Fruit fly (Drosophila melanogaster) whole organism, embryonic: ENCODE measurements around the gene Sec3.

ENCODE experiments used
- Blimp-1 ChIP-seq: fragments of 200-800 bp; sonication (Bioruptor generic); optimal IDR thresholded peaks from 3 replicates; lab custom pipeline; 2018; ENCODE audit warnings: missing biosample characterization, missing genetic modification characterization, mild to moderate bottlenecking, moderate library complexity, missing genetic modification reagents
- CG10209 ChIP-seq: fragments of 200-800 bp; sonication (Bioruptor generic); optimal IDR thresholded peaks from 3 replicates; lab custom pipeline; 2017; ENCODE audit warnings: missing biosample characterization, mild to moderate bottlenecking, missing genetic modification characterization, missing genetic modification reagents
- CG10431 ChIP-seq: fragments of 200-800 bp; sonication (Bioruptor generic); optimal IDR thresholded peaks from 3 replicates; lab custom pipeline; 2018; ENCODE audit warnings: missing biosample characterization, mild to moderate bottlenecking, missing genetic modification characterization
- CG12071 ChIP-seq: fragments of 200-800 bp; sonication (Bioruptor generic); optimal IDR thresholded peaks from 3 replicates; lab custom pipeline; 2018; ENCODE audit warnings: missing biosample characterization, mild to moderate bottlenecking, missing genetic modification characterization
- CG13424 ChIP-seq: fragments of 200-800 bp; sonication (Bioruptor generic); optimal IDR thresholded peaks from 2 replicates; lab custom pipeline; 2019; ENCODE audit warnings: missing biosample characterization, mild to moderate bottlenecking, missing genetic modification characterization, moderate library complexity
- CG16779 ChIP-seq: fragments of 200-800 bp; sonication (Bioruptor generic); IDR thresholded peaks from 2 replicates; pipeline ENCODE4 v1.3.6; 2022; ENCODE audit warnings: missing biosample characterization, missing genetic modification characterization
- CG16815 ChIP-seq: fragments of 200-800 bp; sonication (Bioruptor generic); optimal IDR thresholded peaks from 3 replicates; lab custom pipeline; 2017; ENCODE audit warnings: missing biosample characterization, mild to moderate bottlenecking, missing genetic modification characterization
- CG17361 ChIP-seq: fragments of 200-800 bp; sonication (Bioruptor generic); IDR thresholded peaks from 3 replicates; pipeline ENCODE4 v1.3.6; 2022; ENCODE audit warnings: missing biosample characterization, missing genetic modification characterization
- CG17385 ChIP-seq: fragments of 200-800 bp; sonication (Bioruptor generic); optimal IDR thresholded peaks from 3 replicates; lab custom pipeline; 2018; ENCODE audit warnings: missing biosample characterization, mild to moderate bottlenecking, missing genetic modification characterization
- CG17829 ChIP-seq: fragments of 200-800 bp; optimal IDR thresholded peaks from 2 replicates; lab custom pipeline; 2019; ENCODE audit warnings: missing biosample characterization, mild to moderate bottlenecking, missing genetic modification characterization, moderate library complexity
- CG2129 ChIP-seq: fragments of 200-800 bp; sonication (Bioruptor generic); IDR thresholded peaks from 2 replicates; pipeline ENCODE4 v1.3.6; 2022; ENCODE audit warnings: missing biosample characterization, missing genetic modification characterization; ENCODE audit not compliant: partially characterized antibody
- CG32767 ChIP-seq: fragments of 200-800 bp; sonication (Bioruptor generic); IDR thresholded peaks from 2 replicates; pipeline ENCODE4 v1.3.6; 2022; ENCODE audit warnings: missing biosample characterization, missing genetic modification characterization
- CG32772 ChIP-seq: fragments of 200-800 bp; sonication (Bioruptor generic); IDR thresholded peaks from 2 replicates; pipeline ENCODE4 v1.3.6; 2022; ENCODE audit warnings: missing biosample characterization, missing genetic modification characterization
- CG42726 ChIP-seq: fragments of 200-800 bp; sonication (Bioruptor generic); IDR thresholded peaks from 2 replicates; pipeline ENCODE4 v1.3.6; 2022; ENCODE audit warnings: missing biosample characterization, missing genetic modification characterization; ENCODE audit not compliant: partially characterized antibody
- CG4404 ChIP-seq: fragments of 200-800 bp; sonication (Bioruptor generic); IDR thresholded peaks from 2 replicates; pipeline ENCODE4 v1.3.6; 2022; ENCODE audit warnings: missing biosample characterization, missing genetic modification characterization
- CG4617 ChIP-seq: fragments of 200-800 bp; sonication (Bioruptor generic); optimal IDR thresholded peaks from 3 replicates; lab custom pipeline; 2016; ENCODE audit warnings: missing biosample characterization, missing genetic modification characterization, borderline replicate concordance
- CG7556 ChIP-seq: fragments of 200-800 bp; sonication (Bioruptor generic); optimal IDR thresholded peaks from 2 replicates; lab custom pipeline; 2017; ENCODE audit warnings: missing biosample characterization, mild to moderate bottlenecking, missing genetic modification characterization
- D19B ChIP-seq: fragments of 200-800 bp; sonication (Bioruptor generic); optimal IDR thresholded peaks from 2 replicates; lab custom pipeline; 2017; ENCODE audit warnings: missing biosample characterization, mild to moderate bottlenecking, missing genetic modification characterization
- Deaf1 ChIP-seq: fragments of 200-800 bp; optimal IDR thresholded peaks from 3 replicates; lab custom pipeline; 2019; ENCODE audit warnings: missing biosample characterization, mild to moderate bottlenecking, missing genetic modification characterization, moderate library complexity
- Doc3 ChIP-seq: fragments of 200-800 bp; sonication (Bioruptor generic); IDR thresholded peaks from 3 replicates; pipeline ENCODE4 v1.3.6; 2022; ENCODE audit warnings: missing biosample characterization, missing genetic modification characterization; ENCODE audit not compliant: partially characterized antibody
- H2.0 ChIP-seq: fragments of 200-800 bp; sonication (Bioruptor generic); IDR thresholded peaks from 2 replicates; pipeline ENCODE4 v1.3.6; 2022; ENCODE audit warnings: missing biosample characterization, missing genetic modification characterization
- Hr3 ChIP-seq: fragments of 200-800 bp; sonication (Bioruptor generic); optimal IDR thresholded peaks from 3 replicates; lab custom pipeline; 2016; ENCODE audit warnings: missing biosample characterization, missing genetic modification characterization
- Jarid2 ChIP-seq: fragments of 200-800 bp; sonication (Bioruptor generic); optimal IDR thresholded peaks from 3 replicates; lab custom pipeline; 2017; ENCODE audit warnings: mild to moderate bottlenecking, missing biosample characterization, missing genetic modification reagents, missing genetic modification characterization
- Med ChIP-seq: fragments of 200-800 bp; sonication (Bioruptor generic); peaks from one replicate; lab custom pipeline; 2016; ENCODE audit warnings: missing biosample characterization, missing genetic modification characterization, mild to moderate bottlenecking, inconsistent platforms, moderate library complexity
- Nf-YB ChIP-seq: fragments of 200-800 bp; sonication (Bioruptor generic); optimal IDR thresholded peaks from 3 replicates; lab custom pipeline; 2019; ENCODE audit warnings: missing biosample characterization, mild to moderate bottlenecking, missing genetic modification characterization, moderate library complexity
- NfI ChIP-seq: fragments of 200-800 bp; sonication (Bioruptor generic); optimal IDR thresholded peaks from 3 replicates; lab custom pipeline; 2018; ENCODE audit warnings: missing biosample characterization, mild to moderate bottlenecking, missing genetic modification characterization, moderate library complexity
- Optix ChIP-seq: fragments of 200-800 bp; sonication (Bioruptor generic); IDR thresholded peaks from 3 replicates; pipeline ENCODE4 v1.3.6; 2022; ENCODE audit warnings: missing biosample characterization, missing genetic modification characterization
- Ravus ChIP-seq: fragments of 200-800 bp; sonication (Bioruptor generic); IDR thresholded peaks from 2 replicates; pipeline ENCODE4 v1.3.6; 2022; ENCODE audit warnings: missing biosample characterization, missing genetic modification characterization
- Trl ChIP-seq, 3 experiments: fragments of >200 bp in 2 of 3; fragments of 200-800 bp in 1 of 3; sonication (Bioruptor generic) in 1 of 3; optimal IDR thresholded peaks; 2 replicates in 1 of 3; 3 replicates in 2 of 3; lab custom pipeline; 2016 to 2017; ENCODE audit warnings: missing biosample characterization in 1 of 3, missing genetic modification characterization in 1 of 3
- chif ChIP-seq, 2 experiments: fragments of 200-800 bp; sonication (Bioruptor generic); optimal IDR thresholded peaks; 3 replicates each; lab custom pipeline; 2016; ENCODE audit warnings: missing biosample characterization in 2 of 2, missing genetic modification characterization in 2 of 2
- chinmo ChIP-seq: fragments of 200-800 bp; sonication (Bioruptor generic); IDR thresholded peaks from 4 replicates; pipeline ENCODE4 v1.3.6; 2022; ENCODE audit warnings: missing biosample characterization, missing genetic modification characterization; ENCODE audit not compliant: partially characterized antibody
- crol ChIP-seq: fragments of 200-800 bp; sonication (Bioruptor generic); IDR thresholded peaks from 2 replicates; pipeline ENCODE4 v1.3.6; 2022; ENCODE audit warnings: missing biosample characterization, missing genetic modification characterization
- en ChIP-seq: fragments of 200-800 bp; sonication (Bioruptor generic); optimal IDR thresholded peaks from 2 replicates; lab custom pipeline; 2016; ENCODE audit warnings: missing biosample characterization, missing genetic modification characterization
- ewg ChIP-seq: fragments of 200-800 bp; sonication (Bioruptor generic); optimal IDR thresholded peaks from 3 replicates; lab custom pipeline; 2017; ENCODE audit warnings: mild to moderate bottlenecking, missing biosample characterization, missing genetic modification reagents, missing genetic modification characterization
- gsb ChIP-seq: fragments of 200-800 bp; sonication (Bioruptor generic); IDR thresholded peaks from 2 replicates; pipeline ENCODE4 v1.3.6; 2022; ENCODE audit warnings: missing biosample characterization, missing genetic modification characterization
- lab ChIP-seq: fragments of 200-800 bp; sonication (Bioruptor generic); optimal IDR thresholded peaks from 3 replicates; lab custom pipeline; 2017; ENCODE audit warnings: missing biosample characterization, missing genetic modification characterization, mild to moderate bottlenecking, moderate library complexity, missing genetic modification reagents
- nerfin-1 ChIP-seq: fragments of 200-800 bp; sonication (Bioruptor generic); optimal IDR thresholded peaks from 3 replicates; lab custom pipeline; 2019; ENCODE audit warnings: missing biosample characterization, mild to moderate bottlenecking, missing genetic modification characterization, moderate library complexity
- peb ChIP-seq: fragments of 200-800 bp; sonication (Bioruptor generic); IDR thresholded peaks from 2 replicates; pipeline ENCODE4 v1.3.6; 2022; ENCODE audit warnings: missing biosample characterization, missing genetic modification characterization
- pnt ChIP-seq: fragments of 200-800 bp; sonication (Bioruptor generic); optimal IDR thresholded peaks from 3 replicates; lab custom pipeline; 2016; ENCODE audit warnings: missing biosample characterization, missing genetic modification characterization
- sens ChIP-seq: fragments of 200-800 bp; sonication (Bioruptor generic); peaks from one replicate; lab custom pipeline; 2016; ENCODE audit warnings: missing biosample characterization, missing genetic modification characterization
- seq ChIP-seq: fragments of 200-800 bp; sonication (Bioruptor generic); IDR thresholded peaks from 2 replicates; pipeline ENCODE4 v1.3.6; 2022; ENCODE audit warnings: missing biosample characterization, missing genetic modification characterization
- tgo ChIP-seq: fragments of 200-800 bp; sonication (Bioruptor generic); IDR thresholded peaks from 3 replicates; pipeline ENCODE4 v1.3.6; 2022; ENCODE audit warnings: missing biosample characterization, missing genetic modification characterization
- vnd ChIP-seq: fragments of 200-800 bp; sonication (Bioruptor generic); IDR thresholded peaks from 3 replicates; pipeline ENCODE4 v1.3.6; 2022; ENCODE audit warnings: missing biosample characterization, missing genetic modification characterization; ENCODE audit not compliant: partially characterized antibody
- vvl ChIP-seq: fragments of 200-800 bp; sonication (Bioruptor generic); IDR thresholded peaks from 2 replicates; pipeline ENCODE4 v1.3.6; 2022; ENCODE audit warnings: missing biosample characterization, missing genetic modification characterization
- wdn ChIP-seq: fragments of 200-800 bp; sonication (Bioruptor generic); IDR thresholded peaks from 2 replicates; pipeline ENCODE4 v1.3.6; 2022; ENCODE audit warnings: missing biosample characterization, missing genetic modification characterization
- zen2 ChIP-seq: fragments of 200-800 bp; sonication (Bioruptor generic); IDR thresholded peaks from 3 replicates; pipeline ENCODE4 v1.3.6; 2022; ENCODE audit warnings: missing biosample characterization, missing genetic modification characterization; ENCODE audit not compliant: partially characterized antibody

Gene Sec3

DNA sequence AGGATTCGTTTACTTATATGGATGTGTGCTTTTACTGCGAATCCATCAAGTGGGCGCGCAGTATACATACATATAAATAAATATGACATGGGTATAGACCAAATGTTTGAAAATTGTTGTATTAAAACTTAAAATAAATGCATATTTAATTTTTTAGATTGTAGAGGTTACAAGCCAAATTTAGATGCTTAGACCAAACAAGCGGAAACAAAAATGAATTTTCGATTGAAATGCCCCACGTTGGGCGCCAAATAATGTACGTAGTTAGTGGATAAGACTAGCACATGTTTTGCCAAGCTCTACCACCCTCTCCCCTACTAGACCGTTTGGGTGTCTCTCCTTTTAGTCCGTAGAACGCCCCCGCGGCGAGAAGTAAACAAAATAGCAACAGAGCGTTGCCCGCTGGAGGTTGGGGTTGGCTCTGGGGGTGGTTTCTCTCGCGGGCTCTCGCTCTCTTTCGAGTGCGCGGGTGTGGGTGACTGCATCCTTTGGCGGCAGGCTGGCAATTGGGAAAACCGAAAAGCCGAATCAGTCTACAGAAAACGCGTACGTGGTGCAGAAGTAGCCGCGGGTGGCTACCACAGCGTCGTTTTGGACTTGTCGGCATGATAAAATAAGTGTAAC lies 14.0 kb upstream of the Sec3 start, which contains the start of gene CG18265 (continued):
- TF ChIP-seq gsb (GFP tag; lab: Robert Waterston, UW) = no peak
- TF ChIP-seq pnt (GFP tag; lab: Kevin White, UChicago) = no peak
- TF ChIP-seq nerfin-1 = peak; percentile 49
- 0 out of 4 replicates have a peak, but pooled peaks have one; percentile 35 for TF ChIP-seq chinmo (GFP tag; lab: Robert Waterston, UW)
- peak; percentile 30 for TF ChIP-seq ewg
- TF ChIP-seq lab (GFP tag; lab: Kevin White, UChicago) = no peak
- no peak for TF ChIP-seq tgo (GFP tag; lab: Robert Waterston, UW)
- TF ChIP-seq sens = no peak
- peak; percentile 38 for TF ChIP-seq Jarid2 (GFP tag; lab: Kevin White, UChicago)
- no peak for TF ChIP-seq CG2129 (GFP tag; lab: Robert Waterston, UW)
- no peak for TF ChIP-seq NfI (GFP tag; lab: Kevin White, UChicago)
- no peak for TF ChIP-seq D19B (GFP tag; lab: Kevin White, UChicago)
- TF ChIP-seq CG10431 (GFP tag; lab: Kevin White, UChicago) = no peak
- TF ChIP-seq Trl (optimal IDR thresholded peaks at IDR 0.05; lab: Kevin White, UChicago) = peak; percentile 36 to 52
- TF ChIP-seq Trl (GFP tag; optimal IDR thresholded peaks at IDR 0.05; lab: Kevin White, UChicago) = no peak
- no peak for TF ChIP-seq en (GFP tag; lab: Kevin White, UChicago)
- 0 out of 2 replicates have a peak, but pooled peaks have one; percentile 30 for TF ChIP-seq CG42726
- TF ChIP-seq Med (GFP tag; lab: Kevin White, UChicago) = peak; percentile 2
- 0 out of 3 replicates have a peak, but pooled peaks have one; percentile 22 for TF ChIP-seq zen2
- peak; percentile 71 for TF ChIP-seq CG17361 (GFP tag; lab: Robert Waterston, UW)
- peak; percentile 49 for TF ChIP-seq Deaf1
- TF ChIP-seq vnd (GFP tag; lab: Robert Waterston, UW) = 0 out of 3 replicates have a peak, but pooled peaks have one; percentile 12
- peak; percentile 37; the same call in 1 of the 2 replicates for TF ChIP-seq seq (GFP tag; lab: Robert Waterston, UW)
- 0 out of 2 replicates have a peak, but pooled peaks have one; percentile 30 for TF ChIP-seq crol (GFP tag; lab: Robert Waterston, UW)
- TF ChIP-seq CG16815 (GFP tag; lab: Kevin White, UChicago) = no peak
- no peak for TF ChIP-seq CG10209 (GFP tag; lab: Kevin White, UChicago)
- no peak for TF ChIP-seq CG32767 (GFP tag; lab: Robert Waterston, UW)

DNA sequence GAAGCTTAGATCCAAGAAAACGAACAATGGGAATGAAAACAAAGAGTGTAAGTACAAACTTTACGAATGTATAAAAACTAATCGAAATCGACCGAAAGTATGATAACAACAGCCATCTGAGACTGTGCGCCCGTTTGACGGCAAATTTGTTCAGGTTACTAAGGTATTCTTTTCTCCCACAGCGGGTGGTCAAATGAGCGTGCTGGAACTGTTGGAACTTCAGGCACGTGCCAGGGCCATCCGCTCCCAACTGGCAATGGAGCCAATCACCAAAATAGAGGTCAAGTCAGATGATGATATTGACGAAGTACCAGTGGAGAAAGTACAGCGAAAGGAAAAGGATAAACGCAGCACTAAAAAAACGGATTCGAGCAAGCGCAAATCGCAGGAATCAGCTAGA lies 11.3 kb upstream of the Sec3 start, which contains the start of gene CG12229:
TSS of gene CG12229 (minus strand) at position 101 of the 400 bp plus-strand sequence.
- no peak for TF ChIP-seq CG32772 (GFP tag; lab: Robert Waterston, UW)
- TF ChIP-seq Optix (GFP tag; lab: Robert Waterston, UW) = no peak
- no peak for TF ChIP-seq Nf-YB (GFP tag; lab: Kevin White, UChicago)
- TF ChIP-seq CG4404 (GFP tag; lab: Robert Waterston, UW) = no peak
- TF ChIP-seq, all 482 proteins: peak for 0

DNA sequence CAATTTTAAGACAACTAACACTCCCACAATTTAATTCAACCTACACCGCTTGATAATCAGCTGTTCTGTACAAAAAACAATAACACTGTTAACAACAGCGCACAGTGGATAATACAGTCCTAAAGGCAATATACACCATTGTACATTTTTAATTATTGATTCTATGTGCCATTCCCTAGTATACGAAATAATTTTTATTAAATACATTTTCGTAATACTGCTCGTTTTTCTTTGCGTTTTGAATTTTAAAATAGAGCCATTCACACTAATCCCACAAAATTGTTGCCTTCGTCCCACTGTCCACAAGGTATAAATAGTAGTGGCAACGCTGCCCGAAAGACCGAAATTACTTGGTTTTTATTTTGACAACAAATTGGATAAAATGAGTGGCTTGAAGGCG lies 8.5 kb upstream of the Sec3 start, which contains the start of the genes Coq4 and CG32176:
TSS of gene Coq4 (minus strand) at position 67 of the 400 bp plus-strand sequence.
TSS of gene CG32176 (plus strand) at position 314 of the 400 bp plus-strand sequence.
- TF ChIP-seq CG7556 (peak; percentile 95), Doc3 (no peak), Trl (optimal IDR thresholded peaks at IDR 0.05; lab: Kevin White, UChicago) (no peak), Trl (GFP tag; optimal IDR thresholded peaks at IDR 0.05; lab: Kevin White, UChicago) (peak; percentile 99), CG12071 (GFP tag; lab: Kevin White, UChicago) (peak; percentile 97), H2.0 (GFP tag; lab: Robert Waterston, UW) (peak; percentile 98), CG13424 (tag; lab: Kevin White, UChicago) (peak; percentile 98), CG17385 (GFP tag; lab: Kevin White, UChicago) (peak; percentile 93), chif (GFP tag; optimal IDR thresholded peaks at IDR 0.05; lab: Kevin White, UChicago) (peak; percentile 98 to 99), vvl (GFP tag; lab: Robert Waterston, UW) (peak; percentile 99), peb (GFP tag; lab: Robert Waterston, UW) (peak; percentile 96), Blimp-1 (GFP tag; lab: Kevin White, UChicago) (peak; percentile 96), Hr3 (peak; percentile 99), wdn (GFP tag; lab: Robert Waterston, UW) (peak; percentile 98), CG4617 (peak; percentile 99), CG16779 (peak; percentile 97), CG17829 (peak; percentile 98), Ravus (GFP tag; lab: Robert Waterston, UW) (peak; percentile 94)
